Fruit fly (Drosophila melanogaster) whole organism, embryonic: Measurements from ENCODE around the gene CG10338.

Experiments used
- Bteb2 ChIP-seq: fragments of 200-800 bp; sonication (Bioruptor generic); optimal IDR thresholded peaks from 2 replicates; lab custom pipeline; 2016; ENCODE audit warnings: missing biosample characterization, missing genetic modification characterization
- CG10321 ChIP-seq: fragments of 200-800 bp; sonication (Bioruptor generic); IDR thresholded peaks from 2 replicates; pipeline ENCODE4 v1.3.6; 2022; ENCODE audit warnings: missing biosample characterization, missing genetic modification characterization
- CG10366 ChIP-seq: fragments of 200-800 bp; sonication (Bioruptor generic); IDR thresholded peaks from 2 replicates; pipeline ENCODE4 v1.3.6; 2022; ENCODE audit warnings: missing biosample characterization, missing genetic modification characterization
- CG10959 ChIP-seq: fragments of 200-800 bp; sonication (Bioruptor generic); IDR thresholded peaks from 2 replicates; pipeline ENCODE4 v1.3.6; 2022; ENCODE audit warnings: missing biosample characterization, missing genetic modification characterization
- CG11093 ChIP-seq: fragments of 200-800 bp; sonication (Bioruptor generic); IDR thresholded peaks from 3 replicates; pipeline ENCODE4 v1.3.6; 2022; ENCODE audit warnings: missing biosample characterization, missing genetic modification characterization
- CG11560 ChIP-seq: fragments of 200-800 bp; sonication (Bioruptor generic); IDR thresholded peaks from 3 replicates; pipeline ENCODE4 v1.3.6; 2022; ENCODE audit warnings: missing biosample characterization, missing genetic modification characterization
- CG11723 ChIP-seq: fragments of 200-800 bp; sonication (Bioruptor generic); optimal IDR thresholded peaks from 2 replicates; lab custom pipeline; 2017; ENCODE audit warnings: missing biosample characterization, mild to moderate bottlenecking, missing genetic modification characterization
- CG12071 ChIP-seq: fragments of 200-800 bp; sonication (Bioruptor generic); optimal IDR thresholded peaks from 3 replicates; lab custom pipeline; 2018; ENCODE audit warnings: missing biosample characterization, mild to moderate bottlenecking, missing genetic modification characterization
- CG16815 ChIP-seq: fragments of 200-800 bp; sonication (Bioruptor generic); optimal IDR thresholded peaks from 3 replicates; lab custom pipeline; 2017; ENCODE audit warnings: missing biosample characterization, mild to moderate bottlenecking, missing genetic modification characterization
- CG17802 ChIP-seq: fragments of 200-800 bp; sonication (Bioruptor generic); optimal IDR thresholded peaks from 2 replicates; lab custom pipeline; 2018; ENCODE audit warnings: missing biosample characterization, mild to moderate bottlenecking, missing genetic modification characterization, moderate library complexity
- CG1832 ChIP-seq: fragments of 200-800 bp; sonication (Bioruptor generic); optimal IDR thresholded peaks from 2 replicates; lab custom pipeline; 2017; ENCODE audit warnings: missing biosample characterization, mild to moderate bottlenecking, missing genetic modification characterization, inconsistent platforms
- CG18619 ChIP-seq: fragments of 200-800 bp; sonication (Bioruptor generic); optimal IDR thresholded peaks from 3 replicates; lab custom pipeline; 2017; ENCODE audit warnings: missing biosample characterization, mild to moderate bottlenecking, missing genetic modification characterization
- CG34376 ChIP-seq: fragments of 200-800 bp; sonication (Bioruptor generic); optimal IDR thresholded peaks from 2 replicates; lab custom pipeline; 2018; ENCODE audit warnings: missing biosample characterization, mild to moderate bottlenecking, missing genetic modification characterization
- CG4282 ChIP-seq: fragments of 200-800 bp; sonication (Bioruptor generic); optimal IDR thresholded peaks from 2 replicates; lab custom pipeline; 2016; ENCODE audit warnings: missing biosample characterization, missing genetic modification characterization
- CG4820 ChIP-seq: fragments of 200-800 bp; sonication (Bioruptor generic); optimal IDR thresholded peaks from 3 replicates; lab custom pipeline; 2016; ENCODE audit warnings: missing biosample characterization, missing genetic modification characterization
- CG5953 ChIP-seq: fragments of 200-800 bp; sonication (Bioruptor generic); IDR thresholded peaks from 2 replicates; pipeline ENCODE4 v1.3.6; 2022; ENCODE audit warnings: missing biosample characterization, missing genetic modification characterization
- CG6654 ChIP-seq: fragments of 200-800 bp; sonication (Bioruptor generic); optimal IDR thresholded peaks from 2 replicates; lab custom pipeline; 2017; ENCODE audit warnings: missing biosample characterization, mild to moderate bottlenecking, missing genetic modification characterization
- CG8388 ChIP-seq: fragments of 200-800 bp; sonication (Bioruptor generic); optimal IDR thresholded peaks from 2 replicates; lab custom pipeline; 2019; ENCODE audit warnings: missing biosample characterization, mild to moderate bottlenecking, missing genetic modification characterization, moderate library complexity
- CG8478 ChIP-seq: fragments of >200 bp; optimal IDR thresholded peaks from 2 replicates; lab custom pipeline; 2018
- CG9609 ChIP-seq: fragments of 200-800 bp; sonication (Bioruptor generic); optimal IDR thresholded peaks from 3 replicates; lab custom pipeline; 2016; ENCODE audit warnings: missing biosample characterization, missing genetic modification characterization
- CTCF ChIP-seq: fragments of 200-800 bp; sonication (Bioruptor generic); optimal IDR thresholded peaks from 2 replicates; lab custom pipeline; 2017; ENCODE audit warnings: missing biosample characterization, mild to moderate bottlenecking, missing genetic modification characterization, moderate library complexity
- Dp ChIP-seq: fragments of 200-800 bp; sonication (Bioruptor generic); optimal IDR thresholded peaks from 2 replicates; lab custom pipeline; 2018; ENCODE audit warnings: missing biosample characterization, mild to moderate bottlenecking, missing genetic modification characterization, moderate library complexity
- ERR ChIP-seq: fragments of 200-800 bp; sonication (Bioruptor generic); optimal IDR thresholded peaks from 2 replicates; lab custom pipeline; 2016; ENCODE audit warnings: missing biosample characterization, missing genetic modification characterization
- Hr39 ChIP-seq: fragments of >200 bp; optimal IDR thresholded peaks from 2 replicates; lab custom pipeline; 2017
- Hr78 ChIP-seq, 2 experiments: fragments of 200-800 bp in 1 of 2; fragments of >200 bp in 1 of 2; sonication (Bioruptor generic) in 1 of 2; optimal IDR thresholded peaks; 2 replicates each; lab custom pipeline; 2017 to 2019; ENCODE audit warnings: missing biosample characterization in 2 of 2, missing genetic modification characterization in 2 of 2, mild to moderate bottlenecking in 1 of 2, moderate library complexity in 1 of 2
- Jarid2 ChIP-seq: fragments of 200-800 bp; sonication (Bioruptor generic); optimal IDR thresholded peaks from 3 replicates; lab custom pipeline; 2017; ENCODE audit warnings: mild to moderate bottlenecking, missing biosample characterization, missing genetic modification reagents, missing genetic modification characterization
- Mad ChIP-seq: fragments of 200-800 bp; sonication (Bioruptor generic); optimal IDR thresholded peaks from 2 replicates; lab custom pipeline; 2016; ENCODE audit warnings: missing biosample characterization, missing genetic modification characterization
- Med ChIP-seq: fragments of 200-800 bp; sonication (Bioruptor generic); peaks from one replicate; lab custom pipeline; 2016; ENCODE audit warnings: missing biosample characterization, missing genetic modification characterization, mild to moderate bottlenecking, inconsistent platforms, moderate library complexity
- NK7.1 ChIP-seq: fragments of 200-800 bp; sonication (Bioruptor generic); optimal IDR thresholded peaks from 3 replicates; lab custom pipeline; 2016; ENCODE audit warnings: missing biosample characterization, missing genetic modification characterization
- Nf-YB ChIP-seq: fragments of 200-800 bp; sonication (Bioruptor generic); optimal IDR thresholded peaks from 3 replicates; lab custom pipeline; 2019; ENCODE audit warnings: missing biosample characterization, mild to moderate bottlenecking, missing genetic modification characterization, moderate library complexity
- Side ChIP-seq: fragments of 200-800 bp; sonication (Bioruptor generic); optimal IDR thresholded peaks from 2 replicates; lab custom pipeline; 2016; ENCODE audit warnings: missing biosample characterization, missing genetic modification characterization
- ab ChIP-seq: fragments of 200-800 bp; sonication (Bioruptor generic); optimal IDR thresholded peaks from 2 replicates; lab custom pipeline; 2016; ENCODE audit warnings: missing biosample characterization, missing genetic modification characterization
- bbx ChIP-seq: fragments of 200-800 bp; sonication (Bioruptor generic); IDR thresholded peaks from 2 replicates; pipeline ENCODE4 v1.3.6; 2022; ENCODE audit warnings: missing biosample characterization, missing genetic modification characterization; ENCODE audit not compliant: partially characterized antibody
- bcd ChIP-seq: fragments of 200-800 bp; sonication (Bioruptor generic); optimal IDR thresholded peaks from 2 replicates; lab custom pipeline; 2017; ENCODE audit warnings: missing biosample characterization, mild to moderate bottlenecking, missing genetic modification characterization
- bowl ChIP-seq: fragments of 200-800 bp; sonication (Bioruptor generic); IDR thresholded peaks from 2 replicates; pipeline ENCODE4 v1.3.6; 2022; ENCODE audit warnings: missing biosample characterization, missing genetic modification characterization
- br ChIP-seq: fragments of >200 bp; optimal IDR thresholded peaks from 2 replicates; lab custom pipeline; 2017
- croc ChIP-seq: fragments of 200-800 bp; sonication (Bioruptor generic); conservative IDR thresholded peaks from 3 replicates; pipeline ENCODE4 v1.3.6; 2022; ENCODE audit warnings: missing biosample characterization, missing genetic modification characterization
- exex ChIP-seq: fragments of 200-800 bp; sonication (Bioruptor generic); optimal IDR thresholded peaks from 4 replicates; lab custom pipeline; 2018; ENCODE audit warnings: missing biosample characterization, mild to moderate bottlenecking, missing genetic modification characterization, moderate library complexity
- grau ChIP-seq: fragments of 200-800 bp; optimal IDR thresholded peaks from 3 replicates; lab custom pipeline; 2019; ENCODE audit warnings: missing biosample characterization, mild to moderate bottlenecking, missing genetic modification characterization, moderate library complexity
- gro ChIP-seq: fragments of 200-800 bp; sonication (Bioruptor generic); optimal IDR thresholded peaks from 2 replicates; lab custom pipeline; 2016; ENCODE audit warnings: missing biosample characterization, missing genetic modification characterization
- gsb-n ChIP-seq: fragments of 200-800 bp; sonication (Bioruptor generic); optimal IDR thresholded peaks from 3 replicates; lab custom pipeline; 2018; ENCODE audit warnings: missing biosample characterization, mild to moderate bottlenecking, missing genetic modification characterization
- kay ChIP-seq: fragments of 200-800 bp; sonication (Bioruptor generic); optimal IDR thresholded peaks from 2 replicates; lab custom pipeline; 2016; ENCODE audit warnings: missing biosample characterization, missing genetic modification characterization
- mld ChIP-seq: fragments of 200-800 bp; sonication (Bioruptor generic); IDR thresholded peaks from 3 replicates; pipeline ENCODE4 v1.3.6; 2022; ENCODE audit warnings: missing biosample characterization, missing genetic modification characterization; ENCODE audit not compliant: partially characterized antibody
- nmo ChIP-seq: fragments of 200-800 bp; sonication (Bioruptor generic); optimal IDR thresholded peaks from 2 replicates; lab custom pipeline; 2018; ENCODE audit warnings: missing biosample characterization, mild to moderate bottlenecking, missing genetic modification characterization, moderate library complexity
- phol ChIP-seq: fragments of 200-800 bp; sonication (Bioruptor generic); optimal IDR thresholded peaks from 3 replicates; lab custom pipeline; 2018; ENCODE audit warnings: missing biosample characterization, mild to moderate bottlenecking, missing genetic modification characterization, moderate library complexity
- pita ChIP-seq: fragments of 200-800 bp; sonication (Bioruptor generic); optimal IDR thresholded peaks from 2 replicates; lab custom pipeline; 2017; ENCODE audit warnings: missing biosample characterization, mild to moderate bottlenecking, missing genetic modification characterization
- prd ChIP-seq, 3 experiments: fragments of >200 bp in 2 of 3; fragments of 200-800 bp in 1 of 3; sonication (Bioruptor generic) in 1 of 3; optimal IDR thresholded peaks in 2 of 3; IDR thresholded peaks in 1 of 3; 2 replicates in 2 of 3; 3 replicates in 1 of 3; pipeline versions ENCODE4 v1.3.6 to Lab custom; 2017 to 2022; ENCODE audit warnings: missing biosample characterization in 1 of 3, missing genetic modification characterization in 1 of 3
- pum ChIP-seq: fragments of 200-800 bp; sonication (Bioruptor generic); optimal IDR thresholded peaks from 2 replicates; lab custom pipeline; 2016; ENCODE audit warnings: missing biosample characterization, missing genetic modification characterization
- sens ChIP-seq: fragments of 200-800 bp; sonication (Bioruptor generic); peaks from one replicate; lab custom pipeline; 2016; ENCODE audit warnings: missing biosample characterization, missing genetic modification characterization
- usp ChIP-seq: fragments of >200 bp; optimal IDR thresholded peaks from 2 replicates; lab custom pipeline; 2017; ENCODE audit warnings: missing biosample characterization, missing genetic modification characterization
- wdn ChIP-seq: fragments of 200-800 bp; sonication (Bioruptor generic); IDR thresholded peaks from 2 replicates; pipeline ENCODE4 v1.3.6; 2022; ENCODE audit warnings: missing biosample characterization, missing genetic modification characterization
- wek ChIP-seq: fragments of 200-800 bp; sonication (Bioruptor generic); optimal IDR thresholded peaks from 3 replicates; lab custom pipeline; 2018; ENCODE audit warnings: missing biosample characterization, mild to moderate bottlenecking, missing genetic modification characterization, moderate library complexity
- yki ChIP-seq: fragments of >200 bp; optimal IDR thresholded peaks from 3 replicates; lab custom pipeline; 2018
- zf30C ChIP-seq: fragments of 200-800 bp; sonication (Bioruptor generic); optimal IDR thresholded peaks from 3 replicates; lab custom pipeline; 2018; ENCODE audit warnings: missing biosample characterization, mild to moderate bottlenecking, missing genetic modification characterization

Gene CG10338

dm6 chr2L:18694724-18695105 lies 749 bp upstream of the CG10338 start (continued):
- peak; percentile 20 for TF ChIP-seq CG4820 (GFP tag; lab: Kevin White, UChicago)
- TF ChIP-seq mld (GFP tag; lab: Robert Waterston, UW): no peak
- no peak for TF ChIP-seq CG6654 (GFP tag; lab: Kevin White, UChicago)
- no peak for TF ChIP-seq CTCF (GFP tag; lab: Kevin White, UChicago)
- 0 out of 2 replicates have a peak, but pooled peaks have one; percentile 5 for TF ChIP-seq CG10321 (GFP tag; lab: Robert Waterston, UW)
- TF ChIP-seq CG12071 (GFP tag; lab: Kevin White, UChicago): no peak
- no peak for TF ChIP-seq CG16815
- peak; percentile 21 for TF ChIP-seq pum (GFP tag; lab: Kevin White, UChicago)
- TF ChIP-seq sens (GFP tag; lab: Kevin White, UChicago): peak; percentile 89
- TF ChIP-seq exex: no peak
- TF ChIP-seq prd (optimal IDR thresholded peaks at IDR 0.05; lab: Kevin White, UChicago): no peak
- peak; percentile 43; the same call in 1 of the 3 replicates for TF ChIP-seq prd (GFP tag; IDR thresholded peaks at IDR 0.05; lab: Robert Waterston, UW)
- TF ChIP-seq zf30C: peak; percentile 49
- no peak for TF ChIP-seq Bteb2 (GFP tag; lab: Kevin White, UChicago)
- TF ChIP-seq bbx (GFP tag; lab: Robert Waterston, UW): no peak
- TF ChIP-seq Med (GFP tag; lab: Kevin White, UChicago): peak; percentile 88
- peak; percentile 14 for TF ChIP-seq grau (tag; lab: Kevin White, UChicago)
- no peak for TF ChIP-seq pita (GFP tag; lab: Kevin White, UChicago)
- no peak for TF ChIP-seq Hr78 (GFP tag; optimal IDR thresholded peaks at IDR 0.05; lab: Kevin White, UChicago)
- TF ChIP-seq CG18619 (GFP tag; lab: Kevin White, UChicago): no peak
- TF ChIP-seq yki (lab: Kevin White, UChicago): no peak
- TF ChIP-seq CG8478 (lab: Kevin White, UChicago): no peak
- TF ChIP-seq phol (tag; lab: Kevin White, UChicago): peak; percentile 19
- TF ChIP-seq CG11723: no peak
- TF ChIP-seq CG11093 (GFP tag; lab: Robert Waterston, UW): no peak
- no peak for TF ChIP-seq wek (GFP tag; lab: Kevin White, UChicago)
- TF ChIP-seq kay: no peak
- no peak for TF ChIP-seq CG1832 (GFP tag; lab: Kevin White, UChicago)
- peak; percentile 11 for TF ChIP-seq Mad (GFP tag; lab: Kevin White, UChicago)
- no peak for TF ChIP-seq ab (GFP tag; lab: Kevin White, UChicago)
- no peak for TF ChIP-seq Side (GFP tag; lab: Kevin White, UChicago)
- TF ChIP-seq CG5953 (GFP tag; lab: Robert Waterston, UW): no peak
- no peak for TF ChIP-seq Nf-YB (GFP tag; lab: Kevin White, UChicago)
- TF ChIP-seq wdn (GFP tag; lab: Robert Waterston, UW): no peak
- no peak for TF ChIP-seq NK7.1 (GFP tag; lab: Kevin White, UChicago)
- no peak for TF ChIP-seq gsb-n (tag; lab: Kevin White, UChicago)
- no peak for TF ChIP-seq Hr39 (lab: Kevin White, UChicago)
- no peak for TF ChIP-seq ERR
- TF ChIP-seq CG34376 (GFP tag; lab: Kevin White, UChicago): no peak
- no peak for TF ChIP-seq CG4282 (GFP tag; lab: Kevin White, UChicago)
- TF ChIP-seq CG10959 (GFP tag; lab: Robert Waterston, UW): no peak
- TF ChIP-seq br (lab: Kevin White, UChicago): no peak
- TF ChIP-seq CG8388 (GFP tag; lab: Kevin White, UChicago): peak; percentile 32
- TF ChIP-seq gro (GFP tag; lab: Kevin White, UChicago): no peak
- TF ChIP-seq bowl (GFP tag; lab: Robert Waterston, UW): no peak
- TF ChIP-seq Dp (GFP tag; lab: Kevin White, UChicago): no peak
- no peak for TF ChIP-seq croc
- no peak; the same call in 1 of the 2 replicates for TF ChIP-seq CG10366
- no peak for TF ChIP-seq nmo (GFP tag; lab: Kevin White, UChicago)
- no peak for TF ChIP-seq usp
- no peak for TF ChIP-seq Jarid2 (GFP tag; lab: Kevin White, UChicago)
- TF ChIP-seq CG11560: no peak
- TF ChIP-seq CG17802 (tag; lab: Kevin White, UChicago): no peak
- TF ChIP-seq CG9609: peak; percentile 6
- TF ChIP-seq bcd (GFP tag; lab: Kevin White, UChicago): no peak
